Worm (Caenorhabditis elegans): ENCODE results near the gene rev-3.

Gene rev-3

ce11 chrIII:5763988-5764387 lies 26.5 kb downstream of the rev-3 start:
- no peak for TF ChIP-seq ztf-23 (GFP tag; IDR thresholded peaks at IDR 0.05)
- TF ChIP-seq flt-1 (GFP tag; IDR thresholded peaks at IDR 0.05) = no peak
- TF ChIP-seq ref-1 (GFP tag; conservative IDR thresholded peaks at IDR 0.05) = no peak

- no peak for TF ChIP-seq tab-1 (GFP tag; IDR thresholded peaks at IDR 0.05)
- no peak for TF ChIP-seq ref-1 (GFP tag; conservative IDR thresholded peaks at IDR 0.05)
- no peak for TF ChIP-seq ztf-29 (GFP tag; IDR thresholded peaks at IDR 0.05)
- no peak for TF ChIP-seq T22C8.4 (GFP tag; IDR thresholded peaks at IDR 0.05)
- no peak for TF ChIP-seq ztf-23 (GFP tag; IDR thresholded peaks at IDR 0.05)
- no peak for TF ChIP-seq flt-1 (GFP tag; IDR thresholded peaks at IDR 0.05)
- no peak for TF ChIP-seq cog-1 (tag; optimal IDR thresholded peaks at IDR 0.05)
- no peak for TF ChIP-seq med-1 (GFP tag; optimal IDR thresholded peaks at IDR 0.05; ENCODE audit: insufficient read depth)
- no peak for TF ChIP-seq klf-2 (GFP tag; conservative IDR thresholded peaks at IDR 0.05)
Observed at ce11 chrIII:5761886-5762285, 28.6 kb downstream of the rev-3 start.

ce11 chrIII:5760721-5761120 lies 29.7 kb downstream of the rev-3 start:
- TF ChIP-seq klf-2 (GFP tag; conservative IDR thresholded peaks at IDR 0.05) (no peak), ztf-23 (GFP tag; IDR thresholded peaks at IDR 0.05) (no peak), med-1 (GFP tag; optimal IDR thresholded peaks at IDR 0.05; ENCODE audit: insufficient read depth) (no peak), ref-1 (GFP tag; conservative IDR thresholded peaks at IDR 0.05) (no peak), T22C8.4 (GFP tag; IDR thresholded peaks at IDR 0.05) (no peak), tab-1 (GFP tag; IDR thresholded peaks at IDR 0.05) (no peak), cog-1 (tag; optimal IDR thresholded peaks at IDR 0.05) (no peak), ztf-29 (GFP tag; IDR thresholded peaks at IDR 0.05) (no peak), flt-1 (GFP tag; IDR thresholded peaks at IDR 0.05) (no peak)

ce11 chrIII:5758519-5759099 lies 31.8 kb downstream of the rev-3 start:
- no peak for TF ChIP-seq klf-2 (GFP tag; conservative IDR thresholded peaks at IDR 0.05)
- TF ChIP-seq med-1 (GFP tag; optimal IDR thresholded peaks at IDR 0.05; ENCODE audit: insufficient read depth) = no peak
- TF ChIP-seq ztf-29 (GFP tag; IDR thresholded peaks at IDR 0.05) = no peak
- TF ChIP-seq ztf-23 (GFP tag; IDR thresholded peaks at IDR 0.05) = no peak
- TF ChIP-seq cog-1 (tag; optimal IDR thresholded peaks at IDR 0.05) = no peak
- no peak for TF ChIP-seq T22C8.4 (GFP tag; IDR thresholded peaks at IDR 0.05)
- no peak for TF ChIP-seq flt-1 (GFP tag; IDR thresholded peaks at IDR 0.05)
- no peak for TF ChIP-seq ref-1 (GFP tag; conservative IDR thresholded peaks at IDR 0.05)

ce11 chrIII:5757492-5758045 lies 32.9 kb downstream of the rev-3 start:
- TF ChIP-seq ztf-23 (GFP tag; IDR thresholded peaks at IDR 0.05) (no peak), flt-1 (GFP tag; IDR thresholded peaks at IDR 0.05) (no peak)

- TF ChIP-seq T22C8.4 (GFP tag; IDR thresholded peaks at IDR 0.05) (peak; percentile 32; the same call in 1 of the 2 replicates), ztf-29 (GFP tag; IDR thresholded peaks at IDR 0.05) (no peak)
Observed at ce11 chrIII:5755204-5755603, 35.2 kb downstream of the rev-3 start, which contains the start of gene ida-1. ida-1 (plus strand) TSS chrIII:5755539.

- TF ChIP-seq flt-1 (GFP tag; IDR thresholded peaks at IDR 0.05) = no peak
- TF ChIP-seq med-1 (GFP tag; optimal IDR thresholded peaks at IDR 0.05; ENCODE audit: insufficient read depth) = no peak
- no peak for TF ChIP-seq klf-2 (GFP tag; conservative IDR thresholded peaks at IDR 0.05)
- no peak for TF ChIP-seq cog-1 (tag; optimal IDR thresholded peaks at IDR 0.05)
- TF ChIP-seq ztf-23 (GFP tag; IDR thresholded peaks at IDR 0.05) = no peak
- no peak for TF ChIP-seq ref-1 (GFP tag; conservative IDR thresholded peaks at IDR 0.05)
- no peak for TF ChIP-seq tab-1 (GFP tag; IDR thresholded peaks at IDR 0.05)
- no peak for TF ChIP-seq ztf-29 (GFP tag; IDR thresholded peaks at IDR 0.05)
- no peak for TF ChIP-seq T22C8.4 (GFP tag; IDR thresholded peaks at IDR 0.05)
Observed at ce11 chrIII:5750503-5750902, 39.9 kb downstream of the rev-3 start.

ce11 chrIII:5748360-5748759 lies 42.1 kb downstream of the rev-3 start:
- no peak for TF ChIP-seq T22C8.4 (GFP tag; IDR thresholded peaks at IDR 0.05)

ce11 chrIII:5747185-5747584 lies 43.3 kb downstream of the rev-3 start, which contains the start of gene B0244.4:
B0244.4 (plus strand) TSS chrIII:5747485.
- no peak for TF ChIP-seq ztf-29 (GFP tag; IDR thresholded peaks at IDR 0.05)
- no peak for TF ChIP-seq klf-2 (GFP tag; conservative IDR thresholded peaks at IDR 0.05)
- TF ChIP-seq T22C8.4 (GFP tag; IDR thresholded peaks at IDR 0.05) = no peak
- TF ChIP-seq med-1 (GFP tag; optimal IDR thresholded peaks at IDR 0.05; ENCODE audit: insufficient read depth) = no peak
- TF ChIP-seq tab-1 (GFP tag; IDR thresholded peaks at IDR 0.05) = no peak
- TF ChIP-seq ztf-23 (GFP tag; IDR thresholded peaks at IDR 0.05) = no peak
- no peak for TF ChIP-seq ref-1 (GFP tag; conservative IDR thresholded peaks at IDR 0.05)
- TF ChIP-seq cog-1 (tag; optimal IDR thresholded peaks at IDR 0.05) = no peak
- no peak for TF ChIP-seq flt-1 (GFP tag; IDR thresholded peaks at IDR 0.05)

- TF ChIP-seq med-1 (GFP tag; optimal IDR thresholded peaks at IDR 0.05; ENCODE audit: insufficient read depth) = no peak
- TF ChIP-seq ref-1 (GFP tag; conservative IDR thresholded peaks at IDR 0.05) = no peak
- TF ChIP-seq ztf-23 (GFP tag; IDR thresholded peaks at IDR 0.05) = no peak
- no peak for TF ChIP-seq T22C8.4 (GFP tag; IDR thresholded peaks at IDR 0.05)
- no peak for TF ChIP-seq cog-1 (tag; optimal IDR thresholded peaks at IDR 0.05)
- no peak for TF ChIP-seq ztf-29 (GFP tag; IDR thresholded peaks at IDR 0.05)
- TF ChIP-seq flt-1 (GFP tag; IDR thresholded peaks at IDR 0.05) = no peak
- TF ChIP-seq klf-2 (GFP tag; conservative IDR thresholded peaks at IDR 0.05) = no peak
- no peak for TF ChIP-seq tab-1 (GFP tag; IDR thresholded peaks at IDR 0.05)
Observed at ce11 chrIII:5744579-5744978, 45.9 kb downstream of the rev-3 start, which contains the start of gene B0244.5. B0244.5 (plus strand) TSS chrIII:5744879.

Data from whole organism, midembryonic.